Fruit fly (Drosophila melanogaster) S2 (cell line): ENCODE measurements around the gene Sld5.

ENCODE experiments used
- CG8478 ChIP-seq: fragments of >200 bp; optimal IDR thresholded peaks from 2 replicates; lab custom pipeline; 2018
- CTCF ChIP-seq, 2 experiments: fragments of >200 bp; optimal IDR thresholded peaks; 2 replicates each; lab custom pipeline; 2018

dm6 chr3R:26009766-26010414, 46.5 kb downstream of the Sld5 start:
- no peak for TF ChIP-seq CG8478 (lab: Kevin White, UChicago)
- no peak for TF ChIP-seq CTCF (optimal IDR thresholded peaks at IDR 0.05; lab: Kevin White, UChicago)
